Fruit fly (Drosophila melanogaster) whole organism, embryonic: ENCODE results near the gene CG43245.

Experiments
- B-H1 ChIP-seq: fragments of 200-800 bp; sonication (Bioruptor generic); IDR thresholded peaks from 3 replicates; pipeline ENCODE4 v1.3.6; 2022; ENCODE audit warnings: missing biosample characterization, missing genetic modification characterization
- Blimp-1 ChIP-seq: fragments of 200-800 bp; sonication (Bioruptor generic); optimal IDR thresholded peaks from 3 replicates; lab custom pipeline; 2018; ENCODE audit warnings: missing biosample characterization, missing genetic modification characterization, mild to moderate bottlenecking, moderate library complexity, missing genetic modification reagents
- CG11085 ChIP-seq: fragments of 200-800 bp; sonication (Bioruptor generic); IDR thresholded peaks from 2 replicates; pipeline ENCODE4 v1.3.6; 2022; ENCODE audit warnings: missing biosample characterization, missing genetic modification characterization
- CG11504 ChIP-seq: fragments of 200-800 bp; sonication (Bioruptor generic); optimal IDR thresholded peaks from 3 replicates; lab custom pipeline; 2019; ENCODE audit warnings: missing biosample characterization, mild to moderate bottlenecking, missing genetic modification characterization, moderate library complexity
- CG14710 ChIP-seq: fragments of 200-800 bp; sonication (Bioruptor generic); optimal IDR thresholded peaks from 3 replicates; lab custom pipeline; 2019; ENCODE audit warnings: missing biosample characterization, mild to moderate bottlenecking, missing genetic modification characterization, moderate library complexity
- CG14965 ChIP-seq: fragments of 200-800 bp; sonication (Bioruptor generic); optimal IDR thresholded peaks from 2 replicates; lab custom pipeline; 2016; ENCODE audit warnings: missing biosample characterization, missing genetic modification characterization, borderline replicate concordance
- CG1603 ChIP-seq: fragments of 200-800 bp; sonication (Bioruptor generic); optimal IDR thresholded peaks from 2 replicates; lab custom pipeline; 2019; ENCODE audit warnings: missing biosample characterization, mild to moderate bottlenecking, missing genetic modification characterization, moderate library complexity
- CG16815 ChIP-seq: fragments of 200-800 bp; sonication (Bioruptor generic); optimal IDR thresholded peaks from 3 replicates; lab custom pipeline; 2017; ENCODE audit warnings: missing biosample characterization, mild to moderate bottlenecking, missing genetic modification characterization
- CG18262 ChIP-seq: fragments of 200-800 bp; optimal IDR thresholded peaks from 3 replicates; lab custom pipeline; 2019; ENCODE audit warnings: missing biosample characterization, mild to moderate bottlenecking, missing genetic modification characterization, moderate library complexity
- CG2678 ChIP-seq: fragments of 200-800 bp; sonication (Bioruptor generic); optimal IDR thresholded peaks from 3 replicates; lab custom pipeline; 2019; ENCODE audit warnings: missing biosample characterization, mild to moderate bottlenecking, missing genetic modification characterization, moderate library complexity
- CG2875 ChIP-seq: fragments of 200-800 bp; sonication (Bioruptor generic); optimal IDR thresholded peaks from 2 replicates; lab custom pipeline; 2017; ENCODE audit warnings: missing biosample characterization, mild to moderate bottlenecking, missing genetic modification characterization, missing genetic modification reagents
- CG30020 ChIP-seq: fragments of 200-800 bp; optimal IDR thresholded peaks from 2 replicates; lab custom pipeline; 2019; ENCODE audit warnings: missing biosample characterization, mild to moderate bottlenecking, missing genetic modification characterization, moderate library complexity
- CG30403 ChIP-seq: fragments of 200-800 bp; sonication (Bioruptor generic); optimal IDR thresholded peaks from 3 replicates; lab custom pipeline; 2016; ENCODE audit warnings: missing biosample characterization, missing genetic modification characterization
- CG5953 ChIP-seq: fragments of 200-800 bp; sonication (Bioruptor generic); IDR thresholded peaks from 2 replicates; pipeline ENCODE4 v1.3.6; 2022; ENCODE audit warnings: missing biosample characterization, missing genetic modification characterization
- CG6654 ChIP-seq: fragments of 200-800 bp; sonication (Bioruptor generic); optimal IDR thresholded peaks from 2 replicates; lab custom pipeline; 2017; ENCODE audit warnings: missing biosample characterization, mild to moderate bottlenecking, missing genetic modification characterization
- CG6689 ChIP-seq: fragments of 200-800 bp; sonication (Bioruptor generic); IDR thresholded peaks from 2 replicates; pipeline ENCODE4 v1.3.6; 2022; ENCODE audit warnings: missing biosample characterization, missing genetic modification characterization
- CG8290 ChIP-seq, 3 experiments: fragments of 200-800 bp; sonication (Bioruptor generic); optimal IDR thresholded peaks; 2 replicates each; lab custom pipeline; 2016 to 2019; ENCODE audit warnings: missing biosample characterization in 3 of 3, missing genetic modification characterization in 3 of 3, mild to moderate bottlenecking in 2 of 3, moderate library complexity in 1 of 3
- CG9797 ChIP-seq: fragments of 200-800 bp; sonication (Bioruptor generic); optimal IDR thresholded peaks from 3 replicates; lab custom pipeline; 2018; ENCODE audit warnings: missing biosample characterization, mild to moderate bottlenecking, missing genetic modification characterization
- CHES-1-like ChIP-seq: fragments of 200-800 bp; sonication (Bioruptor generic); optimal IDR thresholded peaks from 2 replicates; lab custom pipeline; 2016; ENCODE audit warnings: missing biosample characterization, missing genetic modification characterization
- D ChIP-seq, 2 experiments: fragments of 200-800 bp in 1 of 2; fragments of >200 bp in 1 of 2; sonication (Bioruptor generic) in 1 of 2; optimal IDR thresholded peaks; 2 replicates in 1 of 2; 3 replicates in 1 of 2; lab custom pipeline; 2017; ENCODE audit warnings: mild to moderate bottlenecking in 1 of 2, missing biosample characterization in 1 of 2, missing genetic modification characterization in 1 of 2, missing genetic modification reagents in 1 of 2
- Dad ChIP-seq: fragments of 200-800 bp; sonication (Bioruptor generic); optimal IDR thresholded peaks from 3 replicates; lab custom pipeline; 2016; ENCODE audit warnings: missing biosample characterization, missing genetic modification characterization
- Drgx ChIP-seq: fragments of 200-800 bp; sonication (Bioruptor generic); IDR thresholded peaks from 2 replicates; pipeline ENCODE4 v1.3.6; 2022; ENCODE audit warnings: missing biosample characterization, missing genetic modification characterization
- Max ChIP-seq: fragments of 200-800 bp; sonication (Bioruptor generic); optimal IDR thresholded peaks from 2 replicates; lab custom pipeline; 2016; ENCODE audit warnings: missing biosample characterization, mild to moderate bottlenecking, missing genetic modification characterization
- Med ChIP-seq: fragments of 200-800 bp; sonication (Bioruptor generic); peaks from one replicate; lab custom pipeline; 2016; ENCODE audit warnings: missing biosample characterization, missing genetic modification characterization, mild to moderate bottlenecking, inconsistent platforms, moderate library complexity
- Sox102F ChIP-seq: fragments of 200-800 bp; sonication (Bioruptor generic); optimal IDR thresholded peaks from 2 replicates; lab custom pipeline; 2018; ENCODE audit warnings: missing biosample characterization, mild to moderate bottlenecking, missing genetic modification characterization, moderate library complexity
- Sry-β ChIP-seq: fragments of 200-800 bp; sonication (Bioruptor generic); optimal IDR thresholded peaks from 2 replicates; lab custom pipeline; 2018; ENCODE audit warnings: missing biosample characterization, mild to moderate bottlenecking, missing genetic modification characterization, moderate library complexity
- abd-A ChIP-seq: fragments of 200-800 bp; sonication (Bioruptor generic); optimal IDR thresholded peaks from 3 replicates; lab custom pipeline; 2019; ENCODE audit warnings: missing biosample characterization, mild to moderate bottlenecking, missing genetic modification characterization, moderate library complexity
- ara ChIP-seq: fragments of 200-800 bp; sonication (Bioruptor generic); IDR thresholded peaks from 2 replicates; pipeline ENCODE4 v1.3.6; 2022; ENCODE audit warnings: missing biosample characterization, missing genetic modification characterization
- ase ChIP-seq: fragments of 200-800 bp; sonication (Bioruptor generic); IDR thresholded peaks from 3 replicates; pipeline ENCODE4 v1.3.6; 2022; ENCODE audit warnings: missing biosample characterization, missing genetic modification characterization
- bsh ChIP-seq, 2 experiments: fragments of 200-800 bp; sonication (Bioruptor generic); optimal IDR thresholded peaks; 2 replicates each; lab custom pipeline; 2017 to 2018; ENCODE audit warnings: mild to moderate bottlenecking in 2 of 2, missing biosample characterization in 2 of 2, missing genetic modification characterization in 2 of 2, moderate library complexity in 1 of 2
- dmrt11E ChIP-seq: fragments of 200-800 bp; sonication (Bioruptor generic); optimal IDR thresholded peaks from 3 replicates; lab custom pipeline; 2018; ENCODE audit warnings: missing biosample characterization, mild to moderate bottlenecking, missing genetic modification characterization, moderate library complexity
- fd96Cb ChIP-seq: fragments of 200-800 bp; sonication (Bioruptor generic); optimal IDR thresholded peaks from 2 replicates; lab custom pipeline; 2018; ENCODE audit warnings: missing biosample characterization, mild to moderate bottlenecking, missing genetic modification characterization, moderate library complexity
- gem ChIP-seq: fragments of 200-800 bp; sonication (Bioruptor generic); optimal IDR thresholded peaks from 2 replicates; lab custom pipeline; 2019; ENCODE audit warnings: missing biosample characterization, mild to moderate bottlenecking, missing genetic modification characterization, moderate library complexity
- hkb ChIP-seq, 2 experiments: fragments of 200-800 bp in 1 of 2; fragments of >200 bp in 1 of 2; sonication (Bioruptor generic) in 1 of 2; IDR thresholded peaks in 1 of 2; optimal IDR thresholded peaks in 1 of 2; 2 replicates each; pipeline versions ENCODE4 v1.3.6 to Lab custom; 2017 to 2022; ENCODE audit warnings: missing biosample characterization in 1 of 2, missing genetic modification characterization in 1 of 2
- mam ChIP-seq: fragments of 200-800 bp; sonication (Bioruptor generic); optimal IDR thresholded peaks from 3 replicates; lab custom pipeline; 2016; ENCODE audit warnings: missing biosample characterization, missing genetic modification characterization
- nmo ChIP-seq: fragments of 200-800 bp; sonication (Bioruptor generic); optimal IDR thresholded peaks from 2 replicates; lab custom pipeline; 2018; ENCODE audit warnings: missing biosample characterization, mild to moderate bottlenecking, missing genetic modification characterization, moderate library complexity
- nom ChIP-seq: fragments of 200-800 bp; sonication (Bioruptor generic); optimal IDR thresholded peaks from 2 replicates; lab custom pipeline; 2017; ENCODE audit warnings: missing biosample characterization, missing genetic modification characterization, mild to moderate bottlenecking, moderate library complexity, missing genetic modification reagents
- sisA ChIP-seq: fragments of 200-800 bp; sonication (Bioruptor generic); IDR thresholded peaks from 2 replicates; pipeline ENCODE4 v1.3.6; 2022; ENCODE audit warnings: missing biosample characterization, missing genetic modification characterization
- tio ChIP-seq: fragments of 200-800 bp; sonication (Bioruptor generic); optimal IDR thresholded peaks from 2 replicates; lab custom pipeline; 2017; ENCODE audit warnings: missing biosample characterization, missing genetic modification characterization, inconsistent platforms
- unpg ChIP-seq: fragments of 200-800 bp; sonication (Bioruptor generic); optimal IDR thresholded peaks from 3 replicates; lab custom pipeline; 2018; ENCODE audit warnings: missing biosample characterization, mild to moderate bottlenecking, missing genetic modification characterization, moderate library complexity
- vnd ChIP-seq: fragments of 200-800 bp; sonication (Bioruptor generic); IDR thresholded peaks from 3 replicates; pipeline ENCODE4 v1.3.6; 2022; ENCODE audit warnings: missing biosample characterization, missing genetic modification characterization; ENCODE audit not compliant: partially characterized antibody

CG43245 gene

dm6 chr3L:10750668-10751067, 21.1 kb upstream of the CG43245 start (continued):
- TF ChIP-seq CG8290 (GFP tag; optimal IDR thresholded peaks at IDR 0.05; lab: Kevin White, UChicago), result no peak
- TF ChIP-seq CG8290 (tag; optimal IDR thresholded peaks at IDR 0.05; lab: Kevin White, UChicago), result no peak
- no peak for TF ChIP-seq ase (GFP tag; lab: Robert Waterston, UW)
- TF ChIP-seq CG11085 (GFP tag; lab: Robert Waterston, UW), result no peak
- TF ChIP-seq gem, result peak; percentile 42
- no peak for TF ChIP-seq CG2678 (tag; lab: Kevin White, UChicago)
- TF ChIP-seq CG6654 (GFP tag; lab: Kevin White, UChicago), result peak; percentile 6
- TF ChIP-seq CG30403 (GFP tag; lab: Kevin White, UChicago), result no peak
- no peak for TF ChIP-seq CG9797 (GFP tag; lab: Kevin White, UChicago)
- peak; percentile 37 for TF ChIP-seq Sox102F (GFP tag; lab: Kevin White, UChicago)
- TF ChIP-seq sisA (GFP tag; lab: Robert Waterston, UW), result 0 out of 2 replicates have a peak, but pooled peaks have one; percentile 17
- no peak for TF ChIP-seq CG30020
- TF ChIP-seq nmo, result peak; percentile 25
- no peak for TF ChIP-seq CG5953 (GFP tag; lab: Robert Waterston, UW)
- TF ChIP-seq CG11504 (tag; lab: Kevin White, UChicago), result peak; percentile 11
- no peak for TF ChIP-seq CG2875 (GFP tag; lab: Kevin White, UChicago)
- TF ChIP-seq Med, result peak; percentile 60
- no peak for TF ChIP-seq Sry-β (GFP tag; lab: Kevin White, UChicago)
- peak; percentile 6 for TF ChIP-seq CG18262 (tag; lab: Kevin White, UChicago)
- no peak for TF ChIP-seq CG16815 (GFP tag; lab: Kevin White, UChicago)
- peak; percentile 33 for TF ChIP-seq dmrt11E (tag; lab: Kevin White, UChicago)
- no peak for TF ChIP-seq CHES-1-like (GFP tag; lab: Kevin White, UChicago)
- peak; percentile 86 for TF ChIP-seq Drgx (GFP tag; lab: Robert Waterston, UW)
- no peak for TF ChIP-seq B-H1 (GFP tag; lab: Robert Waterston, UW)
- no peak for TF ChIP-seq vnd (GFP tag; lab: Robert Waterston, UW)
- TF ChIP-seq unpg, result peak; percentile 29
- no peak for TF ChIP-seq Max (GFP tag; lab: Kevin White, UChicago)
- peak; percentile 5 for TF ChIP-seq CG14710 (tag; lab: Kevin White, UChicago)
- no peak for TF ChIP-seq abd-A (tag; lab: Kevin White, UChicago)
- peak; percentile 71 for TF ChIP-seq nom (GFP tag; lab: Kevin White, UChicago)
- no peak for TF ChIP-seq D (optimal IDR thresholded peaks at IDR 0.05; lab: Kevin White, UChicago)
- TF ChIP-seq D (GFP tag; optimal IDR thresholded peaks at IDR 0.05; lab: Kevin White, UChicago), result peak; percentile 5
- peak; percentile 41 for TF ChIP-seq CG1603 (tag; lab: Kevin White, UChicago)
- peak; percentile 62 to 80 for TF ChIP-seq bsh (GFP tag; optimal IDR thresholded peaks at IDR 0.05; lab: Kevin White, UChicago)
- TF ChIP-seq tio, result peak; percentile 25
- TF ChIP-seq mam, result no peak
- no peak for TF ChIP-seq Dad (GFP tag; lab: Kevin White, UChicago)
- TF ChIP-seq ara (GFP tag; lab: Robert Waterston, UW), result no peak
- 0 out of 2 replicates have a peak, but pooled peaks have one; percentile 10 for TF ChIP-seq CG6689 (GFP tag; lab: Robert Waterston, UW)
- no peak for TF ChIP-seq hkb (optimal IDR thresholded peaks at IDR 0.05; lab: Kevin White, UChicago)
- no peak for TF ChIP-seq hkb (GFP tag; IDR thresholded peaks at IDR 0.05; lab: Robert Waterston, UW)
- peak; percentile 49 for TF ChIP-seq Blimp-1 (GFP tag; lab: Kevin White, UChicago)
- no peak for TF ChIP-seq CG14965 (GFP tag; lab: Kevin White, UChicago)
- TF ChIP-seq fd96Cb (tag; lab: Kevin White, UChicago), result peak; percentile 4
